Worm (Caenorhabditis elegans) whole organism, L2 larva: Measurements from ENCODE around the gene C28H8.8.

Experiments used
- C34F6.9 ChIP-seq: fragments of 150-350 bp; optimal IDR thresholded peaks from 2 replicates; lab custom pipeline; 2014; ENCODE audit warnings: missing biosample characterization, missing genetic modification characterization
- F13H6.1 ChIP-seq: sonication (generic microtip); optimal IDR thresholded peaks from 2 replicates; lab custom pipeline; 2016; ENCODE audit warnings: missing genetic modification characterization, missing compliant biosample characterization
- ZK546.5 ChIP-seq: sonication (generic microtip); optimal IDR thresholded peaks from 2 replicates; lab custom pipeline; 2017; ENCODE audit warnings: missing biosample characterization, missing genetic modification characterization
- alr-1 ChIP-seq: fragments of 150-350 bp; optimal IDR thresholded peaks from 2 replicates; lab custom pipeline; 2014; ENCODE audit warnings: missing biosample characterization, missing genetic modification characterization
- ama-1 ChIP-seq: fragments of 150-350 bp; optimal IDR thresholded peaks from 2 replicates; lab custom pipeline; 2018; ENCODE audit warnings: inconsistent platforms
- blmp-1 ChIP-seq: sonication (generic microtip); optimal IDR thresholded peaks from 2 replicates; lab custom pipeline; 2017; ENCODE audit warnings: missing genetic modification characterization, mild to moderate bottlenecking, missing compliant biosample characterization, antibody characterized with exemption, moderate library complexity; ENCODE audit not compliant: insufficient read depth
- ceh-82 ChIP-seq: fragments of 150-350 bp; optimal IDR thresholded peaks from 2 replicates; lab custom pipeline; 2014; ENCODE audit warnings: missing biosample characterization, missing genetic modification characterization
- crh-2 ChIP-seq: sonication (generic microtip); optimal IDR thresholded peaks from 2 replicates; lab custom pipeline; 2017; ENCODE audit warnings: missing biosample characterization, missing genetic modification characterization
- dmd-4 ChIP-seq: sonication (generic microtip); optimal IDR thresholded peaks from 2 replicates; lab custom pipeline; 2017; ENCODE audit warnings: missing biosample characterization, missing genetic modification characterization
- egl-27 ChIP-seq: sonication (generic microtip); optimal IDR thresholded peaks from 3 replicates; lab custom pipeline; 2017; ENCODE audit warnings: missing biosample characterization, missing genetic modification reagents, missing genetic modification characterization
- fos-1 ChIP-seq: fragments of 150-350 bp; optimal IDR thresholded peaks from 2 replicates; lab custom pipeline; 2014; ENCODE audit warnings: missing biosample characterization, missing genetic modification characterization
- gmeb-1 ChIP-seq: fragments of 150-350 bp; optimal IDR thresholded peaks from 2 replicates; lab custom pipeline; 2014; ENCODE audit warnings: missing biosample characterization, missing genetic modification characterization
- lin-11 ChIP-seq: fragments of 150-350 bp; sonication (generic microtip); optimal IDR thresholded peaks from 2 replicates; lab custom pipeline; 2014; ENCODE audit warnings: missing biosample characterization, missing genetic modification characterization, inconsistent platforms, mixed read lengths
- lin-13 ChIP-seq: fragments of 150-350 bp; optimal IDR thresholded peaks from 2 replicates; lab custom pipeline; 2014; ENCODE audit warnings: missing biosample characterization, missing genetic modification reagents, missing genetic modification characterization
- lsy-2 ChIP-seq, 2 experiments: fragments of 150-350 bp in 1 of 2; sonication (generic microtip) in 1 of 2; optimal IDR thresholded peaks; 2 replicates each; lab custom pipeline; 2014 to 2017; ENCODE audit warnings: missing biosample characterization in 2 of 2, missing genetic modification characterization in 2 of 2
- mbf-1 ChIP-seq: sonication (generic microtip); optimal IDR thresholded peaks from 2 replicates; lab custom pipeline; 2017; ENCODE audit warnings: missing biosample characterization, missing genetic modification characterization
- nhr-10 ChIP-seq: sonication (generic microtip); optimal IDR thresholded peaks from 2 replicates; lab custom pipeline; 2017; ENCODE audit warnings: missing biosample characterization, missing genetic modification characterization
- nhr-11 ChIP-seq: fragments of 150-350 bp; optimal IDR thresholded peaks from 2 replicates; lab custom pipeline; 2014; ENCODE audit warnings: missing biosample characterization, missing genetic modification characterization
- nhr-12 ChIP-seq: fragments of 150-350 bp; optimal IDR thresholded peaks from 2 replicates; lab custom pipeline; 2014; ENCODE audit warnings: missing biosample characterization, missing genetic modification characterization
- nhr-129 ChIP-seq: fragments of 150-350 bp; optimal IDR thresholded peaks from 2 replicates; lab custom pipeline; 2014; ENCODE audit warnings: missing biosample characterization, missing genetic modification characterization
- nhr-21 ChIP-seq: fragments of 150-350 bp; optimal IDR thresholded peaks from 2 replicates; lab custom pipeline; 2014; ENCODE audit warnings: missing biosample characterization, missing genetic modification characterization
- nhr-23 ChIP-seq: fragments of 150-350 bp; optimal IDR thresholded peaks from 2 replicates; lab custom pipeline; 2014; ENCODE audit warnings: missing biosample characterization, missing genetic modification reagents, missing genetic modification characterization
- nhr-237 ChIP-seq: fragments of 150-350 bp; optimal IDR thresholded peaks from 2 replicates; lab custom pipeline; 2014; ENCODE audit warnings: missing biosample characterization, missing genetic modification characterization
- nhr-25 ChIP-seq: fragments of 150-350 bp; sonication (generic microtip); optimal IDR thresholded peaks from 3 replicates; lab custom pipeline; 2014; ENCODE audit warnings: missing biosample characterization, missing genetic modification characterization
- nhr-6 ChIP-seq: fragments of 150-350 bp; optimal IDR thresholded peaks from 2 replicates; lab custom pipeline; 2014; ENCODE audit warnings: missing biosample characterization, missing genetic modification characterization
- nhr-77 ChIP-seq: fragments of 150-350 bp; optimal IDR thresholded peaks from 2 replicates; lab custom pipeline; 2014; ENCODE audit warnings: missing biosample characterization, missing genetic modification characterization
- sem-4 ChIP-seq: fragments of 150-350 bp; optimal IDR thresholded peaks from 2 replicates; lab custom pipeline; 2014; ENCODE audit warnings: missing biosample characterization, missing genetic modification reagents, missing genetic modification characterization
- skn-1 ChIP-seq: sonication (generic microtip); optimal IDR thresholded peaks from 2 replicates; lab custom pipeline; 2017; ENCODE audit warnings: missing biosample characterization, missing genetic modification characterization
- sma-3 ChIP-seq: sonication (generic microtip); optimal IDR thresholded peaks from 2 replicates; lab custom pipeline; 2016; ENCODE audit warnings: missing genetic modification reagents, missing genetic modification characterization, missing compliant biosample characterization
- sma-9 ChIP-seq, 2 experiments: fragments of 150-350 bp in 1 of 2; sonication (generic microtip) in 1 of 2; optimal IDR thresholded peaks; 2 replicates each; lab custom pipeline; 2014 to 2016; ENCODE audit warnings: missing genetic modification characterization in 2 of 2, mild to moderate bottlenecking in 1 of 2, missing biosample characterization in 1 of 2, missing compliant biosample characterization in 1 of 2, missing genetic modification reagents in 1 of 2, moderate library complexity in 1 of 2
- snpc-4 ChIP-seq: fragments of 150-350 bp; optimal IDR thresholded peaks from 2 replicates; lab custom pipeline; 2014; ENCODE audit warnings: missing biosample characterization, missing genetic modification characterization
- unc-39 ChIP-seq: fragments of 150-350 bp; optimal IDR thresholded peaks from 2 replicates; lab custom pipeline; 2014; ENCODE audit warnings: missing biosample characterization, missing genetic modification characterization
- unc-55 ChIP-seq: fragments of 150-350 bp; sonication (generic microtip); optimal IDR thresholded peaks from 3 replicates; lab custom pipeline; 2014; ENCODE audit warnings: missing biosample characterization, missing genetic modification reagents, missing genetic modification characterization
- unc-62 ChIP-seq: fragments of 150-350 bp; optimal IDR thresholded peaks from 2 replicates; lab custom pipeline; 2014; ENCODE audit warnings: missing biosample characterization, missing genetic modification reagents, missing genetic modification characterization
- zag-1 ChIP-seq: fragments of 150-350 bp; optimal IDR thresholded peaks from 2 replicates; lab custom pipeline; 2014; ENCODE audit warnings: missing biosample characterization, missing genetic modification characterization
- ztf-1 ChIP-seq: fragments of 200-800 bp; sonication (Bioruptor generic); conservative IDR thresholded peaks from 2 replicates; pipeline ENCODE4 v1.3.6; 2022; ENCODE audit warnings: missing genetic modification characterization, missing compliant biosample characterization
- ztf-11 ChIP-seq: sonication (generic microtip); optimal IDR thresholded peaks from 2 replicates; lab custom pipeline; 2017; ENCODE audit warnings: missing biosample characterization, missing genetic modification characterization

C28H8.8 gene

DNA sequence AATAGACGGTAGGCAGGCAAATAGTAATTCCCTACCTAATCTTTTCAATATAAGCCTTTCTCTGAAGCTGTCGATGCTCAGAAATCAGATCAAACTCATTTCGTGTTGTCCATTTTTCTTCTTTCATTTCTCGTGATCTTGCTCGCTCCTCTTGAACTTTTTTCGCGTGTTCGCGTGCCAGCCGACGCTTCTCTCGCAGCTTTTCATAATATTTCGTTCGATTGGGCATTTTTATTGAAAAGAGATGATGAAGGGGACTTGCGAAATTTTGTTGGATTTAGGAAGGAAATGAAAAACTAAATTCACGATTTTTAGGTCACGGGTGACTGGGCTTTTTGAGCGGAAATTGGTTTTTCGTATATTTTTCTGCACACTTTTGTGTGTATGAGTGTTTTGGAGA lies 48.4 kb upstream of the C28H8.8 start, which contains the start of gene EGAP1.1:
Gene EGAP1.1 (minus strand): TSS at position 229 of the 400 bp plus-strand sequence.
- no peak for TF ChIP-seq nhr-77 (tag; lab: Kevin White, UChicago)
- TF ChIP-seq C34F6.9, result peak; percentile 2

DNA sequence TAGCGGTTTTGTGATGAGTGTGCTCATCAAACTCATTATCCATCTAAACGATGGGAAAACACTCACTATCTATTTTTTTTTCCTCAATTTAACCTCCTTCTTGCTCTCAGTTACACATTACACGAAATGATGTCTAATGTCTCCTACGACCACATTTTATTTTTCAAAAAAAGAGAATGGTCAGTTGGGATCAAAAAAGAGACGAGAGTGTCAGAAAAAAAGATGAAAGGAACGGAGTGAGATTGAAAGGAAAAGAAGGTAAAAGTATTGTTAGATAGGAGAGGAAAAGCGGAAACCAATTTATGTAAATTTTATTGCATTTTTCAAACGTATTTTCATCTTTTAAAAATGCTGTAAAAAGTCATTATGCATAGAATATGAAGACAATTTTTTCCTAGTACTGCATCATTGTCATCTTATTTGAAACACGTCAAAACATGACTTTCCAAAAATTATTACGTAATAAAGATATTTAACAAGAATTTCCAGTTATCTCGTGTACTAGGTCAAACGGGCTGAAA lies 45.6 kb upstream of the C28H8.8 start:
- peak in 1 of 2 experiments; percentile 9 for TF ChIP-seq lsy-2 (tag; optimal IDR thresholded peaks at IDR 0.05; lab: Kevin White, UChicago)
- peak; percentile 24 for TF ChIP-seq F13H6.1 (tag; lab: Kevin White, UChicago)
- no peak for TF ChIP-seq snpc-4
- no peak for TF ChIP-seq nhr-129 (tag; lab: Kevin White, UChicago)
- no peak for TF ChIP-seq ama-1 (lab: Kevin White, UChicago)
- TF ChIP-seq nhr-11 (tag; lab: Kevin White, UChicago), result no peak
- no peak for TF ChIP-seq gmeb-1 (tag; lab: Kevin White, UChicago)
- TF ChIP-seq C34F6.9, result peak; percentile 40

DNA sequence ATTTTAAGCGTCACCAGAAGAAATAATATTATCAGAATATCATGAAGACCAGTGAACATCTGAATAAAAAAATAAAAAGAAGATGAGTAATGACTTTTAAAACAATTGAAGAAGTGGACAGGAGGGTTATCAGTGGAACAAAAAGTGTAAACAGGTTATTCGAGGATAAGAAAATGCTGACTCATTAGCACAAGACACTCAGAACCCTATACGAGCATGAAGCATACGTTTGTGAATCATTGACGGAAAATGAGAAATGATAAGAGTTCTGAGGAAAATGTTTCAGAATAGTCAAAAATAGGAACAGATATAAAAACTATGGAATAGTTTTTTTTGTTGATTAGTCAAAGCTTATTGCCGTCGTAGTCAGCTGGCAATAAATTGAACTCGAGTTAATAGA lies 44.3 kb upstream of the C28H8.8 start, which contains the start of gene zmp-1:
Gene zmp-1 (minus strand): TSS at position 101 of the 400 bp plus-strand sequence.
- TF ChIP-seq zag-1 (no peak), alr-1 (tag; lab: Kevin White, UChicago) (no peak), ztf-1 (no peak), gmeb-1 (tag; lab: Kevin White, UChicago) (no peak), ama-1 (lab: Kevin White, UChicago) (no peak), unc-62 (GFP tag; lab: Kevin White, UChicago) (no peak), unc-39 (tag; lab: Kevin White, UChicago) (no peak)

DNA sequence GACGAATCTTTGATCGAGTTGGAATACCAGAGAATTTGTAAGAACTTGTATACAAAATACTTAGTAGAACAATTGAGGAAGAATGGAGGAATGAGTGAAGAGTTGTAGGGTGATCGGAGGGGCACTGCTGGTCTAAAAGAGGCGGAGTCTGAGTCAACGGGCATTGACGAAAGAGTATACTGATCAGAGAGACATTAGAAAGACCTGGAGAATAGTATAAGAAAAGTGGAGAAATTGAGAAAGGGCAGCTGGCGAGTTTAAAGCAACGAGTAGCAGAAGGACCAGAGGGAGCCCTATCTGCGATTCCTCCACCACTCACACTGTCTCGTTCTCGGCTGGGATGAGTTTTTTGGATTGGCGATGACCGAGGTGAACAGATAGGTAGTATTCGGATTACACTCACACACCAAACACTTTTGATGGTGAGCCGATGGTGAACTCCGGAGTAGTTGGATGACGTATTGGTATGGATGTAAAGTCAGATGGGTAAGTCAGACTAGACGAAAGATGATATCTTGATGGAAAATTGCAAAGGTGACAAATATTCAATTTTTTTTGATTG lies 42.9 kb upstream of the C28H8.8 start, which contains the start of gene EGAP1.5:
Gene EGAP1.5 (plus strand): TSS at position 289 of the 562 bp plus-strand sequence.
- no peak for TF ChIP-seq ztf-11 (tag; lab: Kevin White, UChicago)
- no peak for TF ChIP-seq nhr-23 (tag; lab: Kevin White, UChicago)
- TF ChIP-seq nhr-6 (tag; lab: Kevin White, UChicago), result no peak
- no peak for TF ChIP-seq skn-1 (tag; lab: Kevin White, UChicago)
- no peak for TF ChIP-seq dmd-4
- TF ChIP-seq F13H6.1 (tag; lab: Kevin White, UChicago), result peak; percentile 32
- no peak for TF ChIP-seq unc-39 (tag; lab: Kevin White, UChicago)
- TF ChIP-seq nhr-129 (tag; lab: Kevin White, UChicago), result peak; percentile 31

DNA sequence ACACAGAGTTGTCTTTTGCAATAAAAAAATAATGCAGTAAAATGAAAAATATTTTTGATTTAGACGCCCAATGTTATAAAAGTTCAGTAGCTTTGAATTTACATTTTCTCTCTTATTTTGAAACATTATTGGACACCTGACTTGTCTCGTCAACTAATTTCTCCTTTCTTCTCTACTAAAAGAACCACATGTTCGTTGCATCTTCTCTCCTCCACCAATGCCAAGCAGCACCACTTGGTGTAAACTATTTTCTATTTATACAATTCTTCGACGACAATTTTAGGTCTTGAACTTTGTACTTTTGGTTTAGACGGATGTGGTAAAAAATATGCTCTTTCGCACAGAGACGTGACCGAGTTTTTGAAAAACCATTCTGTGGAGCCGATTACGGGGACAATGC lies 42.1 kb upstream of the C28H8.8 start:
- TF ChIP-seq zag-1 (no peak), mbf-1 (tag; lab: Kevin White, UChicago) (no peak), ceh-82 (tag; lab: Kevin White, UChicago) (no peak), sma-9 (GFP tag; optimal IDR thresholded peaks at IDR 0.05; lab: Kevin White, UChicago) (peak; percentile 33), sma-9 (tag; optimal IDR thresholded peaks at IDR 0.05; lab: Kevin White, UChicago) (no peak), nhr-23 (tag; lab: Kevin White, UChicago) (no peak), nhr-129 (tag; lab: Kevin White, UChicago) (peak; percentile 17), sem-4 (tag; lab: Kevin White, UChicago) (no peak), ZK546.5 (tag; lab: Kevin White, UChicago) (no peak), lin-13 (GFP tag; lab: Kevin White, UChicago) (no peak), egl-27 (tag; lab: Kevin White, UChicago) (no peak), nhr-12 (tag; lab: Kevin White, UChicago) (no peak), unc-62 (GFP tag; lab: Kevin White, UChicago) (no peak), lsy-2 (tag; optimal IDR thresholded peaks at IDR 0.05; lab: Kevin White, UChicago) (peak in 1 of 2 experiments; percentile 40), F13H6.1 (tag; lab: Kevin White, UChicago) (peak; percentile 24)

DNA sequence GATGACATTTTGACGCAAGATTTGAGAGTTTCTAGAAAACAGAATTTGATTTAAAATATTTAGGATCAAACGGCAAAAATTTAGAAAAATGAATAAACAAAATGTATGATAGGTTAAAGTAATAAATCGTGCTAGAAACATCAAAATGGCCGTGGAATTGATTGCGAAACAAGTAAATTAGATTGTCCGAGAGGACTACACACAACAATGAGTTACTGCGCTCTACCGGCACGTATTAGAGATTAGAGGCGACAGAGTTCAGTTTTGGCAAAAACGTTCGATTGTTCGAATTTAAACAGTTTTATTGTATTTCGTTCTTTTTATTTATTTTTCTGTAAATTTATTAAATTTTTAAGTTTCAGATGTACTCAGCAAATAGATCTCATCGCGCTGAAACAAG lies 37.1 kb upstream of the C28H8.8 start, which contains the start of the genes dnc-2 and bcl-7:
Gene dnc-2 (minus strand): TSS at position 33 of the 400 bp plus-strand sequence.
Gene bcl-7 (plus strand): TSS at position 363 of the 400 bp plus-strand sequence.
- TF ChIP-seq nhr-12 (tag; lab: Kevin White, UChicago) (no peak), nhr-21 (tag; lab: Kevin White, UChicago) (peak; percentile 38), sma-3 (GFP tag; lab: Kevin White, UChicago) (peak; percentile 39), nhr-129 (tag; lab: Kevin White, UChicago) (peak; percentile 36), C34F6.9 (peak; percentile 85), nhr-25 (peak; percentile 60), crh-2 (tag; lab: Kevin White, UChicago) (peak; percentile 54), ZK546.5 (tag; lab: Kevin White, UChicago) (no peak), nhr-237 (tag; lab: Kevin White, UChicago) (no peak), lin-13 (GFP tag; lab: Kevin White, UChicago) (peak; percentile 41), alr-1 (tag; lab: Kevin White, UChicago) (no peak), sem-4 (tag; lab: Kevin White, UChicago) (no peak), sma-9 (GFP tag; optimal IDR thresholded peaks at IDR 0.05; lab: Kevin White, UChicago) (peak; percentile 58), sma-9 (tag; optimal IDR thresholded peaks at IDR 0.05; lab: Kevin White, UChicago) (no peak), unc-55 (GFP tag; lab: Kevin White, UChicago) (peak; percentile 84), blmp-1 (tag; lab: Kevin White, UChicago) (no peak), unc-39 (tag; lab: Kevin White, UChicago) (no peak), nhr-11 (tag; lab: Kevin White, UChicago) (no peak), F13H6.1 (tag; lab: Kevin White, UChicago) (peak; percentile 26), gmeb-1 (tag; lab: Kevin White, UChicago) (peak; percentile 47), unc-62 (GFP tag; lab: Kevin White, UChicago) (no peak), fos-1 (peak; percentile 27), lsy-2 (tag; optimal IDR thresholded peaks at IDR 0.05; lab: Kevin White, UChicago) (peak; percentile 30 to 79), skn-1 (tag; lab: Kevin White, UChicago) (no peak), nhr-10 (tag; lab: Kevin White, UChicago) (no peak), lin-11 (tag; lab: Kevin White, UChicago) (peak; percentile 17), snpc-4 (peak; percentile 32)
- TF ChIP-seq, all 48 proteins: peak for 15
